Fruit fly (Drosophila melanogaster) whole organism, wandering third instar larva: ENCODE data around the gene Det.
A peak's percentile ranks its signal among the peaks of the same experiment; 100 is the strongest.

Experiments used
- Abd-B ChIP-seq: fragments of >200 bp; optimal IDR thresholded peaks from 2 replicates; lab custom pipeline; 2017; ENCODE audit warnings: missing biosample characterization, missing genetic modification characterization
- CG32264 ChIP-seq: fragments of 200-800 bp; sonication (Bioruptor generic); optimal IDR thresholded peaks from 2 replicates; lab custom pipeline; 2016; ENCODE audit warnings: missing biosample characterization, missing genetic modification characterization
- CrebA ChIP-seq: fragments of 200-800 bp; sonication (Bioruptor generic); optimal IDR thresholded peaks from 2 replicates; lab custom pipeline; 2016; ENCODE audit warnings: missing biosample characterization, mild to moderate bottlenecking, missing genetic modification characterization, borderline replicate concordance
- Dfd ChIP-seq: fragments of >200 bp; optimal IDR thresholded peaks from 2 replicates; lab custom pipeline; 2017; ENCODE audit warnings: missing biosample characterization, missing genetic modification characterization
- GATAd ChIP-seq: sonication (Bioruptor generic); optimal IDR thresholded peaks from 2 replicates; lab custom pipeline; 2016; ENCODE audit warnings: missing biosample characterization, missing genetic modification characterization
- Hnf4 ChIP-seq: fragments of 200-800 bp; sonication (Bioruptor generic); optimal IDR thresholded peaks from 2 replicates; lab custom pipeline; 2016; ENCODE audit warnings: missing biosample characterization, mild to moderate bottlenecking, missing genetic modification characterization
- Hr78 ChIP-seq: fragments of >200 bp; optimal IDR thresholded peaks from 2 replicates; lab custom pipeline; 2017; ENCODE audit warnings: missing biosample characterization, missing genetic modification characterization
- Hr83 ChIP-seq: fragments of 200-300 bp; sonication (Bioruptor generic); optimal IDR thresholded peaks from 2 replicates; lab custom pipeline; 2016; ENCODE audit warnings: missing biosample characterization, mild to moderate bottlenecking, missing genetic modification characterization, moderate library complexity; ENCODE audit not compliant: poor library complexity, severe bottlenecking
- Jra ChIP-seq: sonication (Bioruptor generic); optimal IDR thresholded peaks from 2 replicates; lab custom pipeline; 2016; ENCODE audit warnings: missing biosample characterization, missing genetic modification characterization
- Myc ChIP-seq: fragments of >200 bp; optimal IDR thresholded peaks from 2 replicates; lab custom pipeline; 2017
- N ChIP-seq: fragments of >200 bp; optimal IDR thresholded peaks from 2 replicates; lab custom pipeline; 2018; ENCODE audit warnings: missing biosample characterization, missing external identifiers, missing genetic modification characterization
- OdsH ChIP-seq: fragments of 200-800 bp; sonication (Bioruptor generic); optimal IDR thresholded peaks from 2 replicates; lab custom pipeline; 2016; ENCODE audit warnings: missing biosample characterization, mild to moderate bottlenecking, missing genetic modification characterization
- Rel ChIP-seq, 2 experiments: fragments of 200-800 bp; sonication (Bioruptor generic) in 1 of 2; optimal IDR thresholded peaks; 2 replicates in 1 of 2; 3 replicates in 1 of 2; lab custom pipeline; 2016 to 2019; ENCODE audit warnings: mild to moderate bottlenecking in 2 of 2, missing biosample characterization in 2 of 2, missing genetic modification characterization in 2 of 2, moderate library complexity in 1 of 2
- Sp1 ChIP-seq: fragments of 200-800 bp; sonication (Bioruptor generic); optimal IDR thresholded peaks from 3 replicates; lab custom pipeline; 2019; ENCODE audit warnings: missing biosample characterization, mild to moderate bottlenecking, missing genetic modification characterization, moderate library complexity
- Vsx2 ChIP-seq: fragments of 200-300, 225-300 bp; sonication (Bioruptor generic); optimal IDR thresholded peaks from 2 replicates; lab custom pipeline; 2018; ENCODE audit warnings: missing biosample characterization, missing genetic modification characterization; ENCODE audit not compliant: partially characterized antibody
- br ChIP-seq: fragments of 200-800 bp; sonication (Bioruptor generic); optimal IDR thresholded peaks from 2 replicates; lab custom pipeline; 2016; ENCODE audit warnings: missing biosample characterization, missing genetic modification characterization
- dl ChIP-seq, 2 experiments: fragments of 175-275, 200-275 bp in 1 of 2; fragments of 200-275 bp in 1 of 2; sonication (Bioruptor generic); optimal IDR thresholded peaks; lab custom pipeline; 2018; ENCODE audit warnings: mild to moderate bottlenecking in 2 of 2, missing biosample characterization in 2 of 2, missing genetic modification characterization in 2 of 2, moderate library complexity in 2 of 2; ENCODE audit not compliant: partially characterized antibody in 2 of 2, insufficient read depth in 1 of 2
- dsf ChIP-seq: sonication (Bioruptor generic); optimal IDR thresholded peaks from 2 replicates; lab custom pipeline; 2016; ENCODE audit warnings: missing biosample characterization, missing genetic modification characterization, borderline replicate concordance
- ey ChIP-seq: fragments of 200-800 bp; sonication (Bioruptor generic); optimal IDR thresholded peaks from 2 replicates; lab custom pipeline; 2016; ENCODE audit warnings: missing biosample characterization, missing genetic modification characterization
- fru ChIP-seq: fragments of 200-800 bp; sonication (Bioruptor generic); optimal IDR thresholded peaks from 3 replicates; lab custom pipeline; 2016; ENCODE audit warnings: missing biosample characterization, mild to moderate bottlenecking, missing genetic modification characterization
- h ChIP-seq: fragments of 200-800 bp; sonication (Bioruptor generic); optimal IDR thresholded peaks from 3 replicates; lab custom pipeline; 2016; ENCODE audit warnings: missing biosample characterization, mild to moderate bottlenecking, missing genetic modification characterization
- lola ChIP-seq: fragments of >200 bp; optimal IDR thresholded peaks from 2 replicates; lab custom pipeline; 2017; ENCODE audit warnings: missing biosample characterization, missing genetic modification characterization
- pan ChIP-seq: fragments of >200 bp; optimal IDR thresholded peaks from 2 replicates; lab custom pipeline; 2017
- psq ChIP-seq: fragments of 200-800 bp; sonication (Bioruptor generic); optimal IDR thresholded peaks from 3 replicates; lab custom pipeline; 2017; ENCODE audit warnings: missing biosample characterization, mild to moderate bottlenecking, missing genetic modification characterization, moderate library complexity
- rgr ChIP-seq: fragments of 200-800 bp; sonication (Bioruptor generic); optimal IDR thresholded peaks from 3 replicates; lab custom pipeline; 2016; ENCODE audit warnings: missing biosample characterization, mild to moderate bottlenecking, missing genetic modification characterization
- sage ChIP-seq: fragments of 200-800 bp; sonication (Bioruptor generic); optimal IDR thresholded peaks from 2 replicates; lab custom pipeline; 2016; ENCODE audit warnings: missing biosample characterization, mild to moderate bottlenecking, missing genetic modification characterization
- sv ChIP-seq: fragments of 200-800 bp; sonication (Bioruptor generic); optimal IDR thresholded peaks from 3 replicates; lab custom pipeline; 2016; ENCODE audit warnings: missing biosample characterization, missing genetic modification characterization
- tai ChIP-seq: sonication (Bioruptor generic); optimal IDR thresholded peaks from 2 replicates; lab custom pipeline; 2016; ENCODE audit warnings: missing biosample characterization, missing genetic modification characterization
- usp ChIP-seq: fragments of >200 bp; optimal IDR thresholded peaks from 2 replicates; lab custom pipeline; 2017; ENCODE audit warnings: missing biosample characterization, missing genetic modification characterization
- woc ChIP-seq: sonication (Bioruptor generic); optimal IDR thresholded peaks from 2 replicates; lab custom pipeline; 2016; ENCODE audit warnings: missing biosample characterization, mild to moderate bottlenecking, missing genetic modification characterization

Det gene

dm6 chr3R:17130326-17130725, 19.1 kb upstream of the Det start, which contains the start of gene CG17475:
TSS of gene CG17475 (minus strand) at chr3R:17130426.
- no peak for TF ChIP-seq psq (GFP tag; lab: Kevin White, UChicago)
- no peak for TF ChIP-seq dsf (GFP tag; lab: Kevin White, UChicago)
- no peak for TF ChIP-seq Hr83 (GFP tag; lab: Kevin White, UChicago)

dm6 chr3R:17132098-17132712, 17.3 kb upstream of the Det start, which contains the start of the genes CG4053 and CG31266:
TSS of gene CG4053 (minus strand) at chr3R:17132198.
TSS of gene CG31266 (plus strand) at chr3R:17132662.
- TF ChIP-seq CG32264 (no peak), CrebA (GFP tag; lab: Kevin White, UChicago) (peak; percentile 2)

DNA sequence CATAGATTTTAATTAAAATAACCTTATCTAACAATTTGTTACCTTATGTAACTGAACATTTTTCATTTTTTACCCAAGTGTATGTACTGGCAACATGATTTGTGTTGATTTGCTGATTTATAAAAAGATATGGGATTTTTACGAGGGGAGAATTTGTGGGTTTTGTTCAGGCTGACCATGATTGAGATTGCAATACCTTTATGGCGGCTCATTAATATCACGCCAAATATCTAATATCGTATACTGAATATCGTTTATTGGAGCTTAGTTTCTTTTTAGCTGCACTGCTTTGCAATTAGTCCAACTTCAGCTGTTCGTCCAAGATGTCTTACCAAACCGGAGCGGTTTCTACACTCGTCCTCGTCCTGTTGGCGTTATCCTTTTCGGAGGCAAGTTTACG, 15.6 kb upstream of the Det start, which contains the start of gene CG31267:
TSS of gene CG31267 (plus strand) at position 301 of the 400 bp plus-strand sequence.
- no peak for TF ChIP-seq Jra (GFP tag; lab: Kevin White, UChicago)

- TF ChIP-seq tai = no peak
- peak; percentile 49 for TF ChIP-seq h (GFP tag; lab: Kevin White, UChicago)
- no peak for TF ChIP-seq Hr78 (GFP tag; lab: Kevin White, UChicago)
- TF ChIP-seq Rel (GFP tag; optimal IDR thresholded peaks at IDR 0.05; lab: Kevin White, UChicago) = no peak
- TF ChIP-seq Rel (tag; optimal IDR thresholded peaks at IDR 0.05; lab: Kevin White, UChicago) = peak; percentile 68
These were observed 13.7 kb upstream of the Det start, which contains the start of gene CG5246 for dm6 chr3R:17135747-17136146. TSS of gene CG5246 (plus strand) at chr3R:17136111.

DNA sequence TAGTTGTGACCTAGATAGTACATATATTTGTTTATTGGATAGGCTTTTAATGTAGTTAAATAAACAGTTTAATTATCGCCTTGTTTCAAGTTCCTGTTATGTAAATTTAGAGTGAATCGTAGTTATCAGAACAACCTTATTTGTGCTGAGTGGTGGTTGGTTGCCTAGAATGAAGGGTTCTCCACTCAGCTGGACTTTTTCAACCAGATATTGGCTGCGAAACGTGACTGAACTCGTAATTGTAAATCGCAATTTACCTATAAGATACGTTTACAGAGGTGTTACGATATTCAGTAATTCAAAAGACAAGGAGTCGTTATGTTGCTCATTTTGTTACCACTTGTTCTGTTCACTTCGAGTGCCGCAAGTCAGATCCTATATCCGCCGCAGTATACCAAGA, 11.9 kb upstream of the Det start, which contains the start of gene CG5255:
TSS of gene CG5255 (plus strand) at position 301 of the 400 bp plus-strand sequence.
- TF ChIP-seq sage (GFP tag; lab: Kevin White, UChicago) = no peak
- no peak for TF ChIP-seq Hnf4
- TF ChIP-seq usp (GFP tag; lab: Kevin White, UChicago) = no peak
- no peak for TF ChIP-seq dsf (GFP tag; lab: Kevin White, UChicago)
- no peak for TF ChIP-seq Dfd (GFP tag; lab: Kevin White, UChicago)
- no peak for TF ChIP-seq psq (GFP tag; lab: Kevin White, UChicago)

dm6 chr3R:17138699-17139098, 10.8 kb upstream of the Det start, which contains the start of gene CG5265:
TSS of gene CG5265 (plus strand) at chr3R:17138999.
- no peak for TF ChIP-seq Vsx2 (GFP tag; lab: Kevin White, UChicago)
- no peak for TF ChIP-seq ey
- TF ChIP-seq Myc = no peak
- TF ChIP-seq tai = no peak
- TF ChIP-seq pan (lab: Kevin White, UChicago) = no peak
- TF ChIP-seq woc = no peak
- no peak for TF ChIP-seq psq (GFP tag; lab: Kevin White, UChicago)
- TF ChIP-seq N = no peak
- no peak for TF ChIP-seq usp (GFP tag; lab: Kevin White, UChicago)
- no peak for TF ChIP-seq Hr83 (GFP tag; lab: Kevin White, UChicago)
- no peak for TF ChIP-seq Sp1
- TF ChIP-seq GATAd (GFP tag; lab: Kevin White, UChicago) = no peak

DNA sequence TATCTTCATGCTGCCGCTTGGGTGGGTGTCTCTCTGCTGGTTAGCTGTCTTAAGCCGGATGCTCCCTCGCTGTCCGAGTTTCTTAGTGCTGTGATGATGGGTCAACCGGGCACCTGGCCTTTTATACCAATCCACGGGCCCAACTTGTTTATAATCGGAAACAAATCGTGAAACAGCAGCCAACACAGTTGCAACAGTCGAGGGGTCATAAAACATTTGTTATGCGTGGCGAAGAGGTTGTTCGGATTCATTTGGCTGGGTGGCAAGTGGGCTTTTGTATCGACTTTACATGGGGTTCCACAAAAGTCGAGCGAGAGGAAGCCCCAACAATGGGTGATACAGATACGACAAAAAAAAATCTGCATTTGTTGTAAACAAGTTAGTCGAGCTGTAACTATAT, 7.2 kb upstream of the Det start, which contains the start of gene TwdlW:
TSS of gene TwdlW (minus strand) at position 101 of the 400 bp plus-strand sequence.
- TF ChIP-seq lola (GFP tag; lab: Kevin White, UChicago) = no peak
- TF ChIP-seq ey = no peak
- no peak for TF ChIP-seq h (GFP tag; lab: Kevin White, UChicago)
- no peak for TF ChIP-seq sv (GFP tag; lab: Kevin White, UChicago)
- TF ChIP-seq dsf (GFP tag; lab: Kevin White, UChicago) = no peak
- TF ChIP-seq rgr (GFP tag; lab: Kevin White, UChicago) = no peak
- TF ChIP-seq N = no peak
- TF ChIP-seq Rel (GFP tag; optimal IDR thresholded peaks at IDR 0.05; lab: Kevin White, UChicago) = no peak
- no peak for TF ChIP-seq Rel (tag; optimal IDR thresholded peaks at IDR 0.05; lab: Kevin White, UChicago)
- TF ChIP-seq br (GFP tag; lab: Kevin White, UChicago) = no peak
- TF ChIP-seq fru = no peak
- no peak for TF ChIP-seq Dfd (GFP tag; lab: Kevin White, UChicago)
- TF ChIP-seq Abd-B (GFP tag; lab: Kevin White, UChicago) = no peak
- no peak for TF ChIP-seq OdsH (GFP tag; lab: Kevin White, UChicago)
- no peak for TF ChIP-seq dl (GFP tag; optimal IDR thresholded peaks at IDR 0.05; lab: Kevin White, UChicago; ENCODE audit: insufficient read depth in 1 of 2, partially characterized antibody in 2 of 2)
